Worm (Caenorhabditis elegans) whole organism, mixed stage, embryonic: ENCODE results near the gene nspf-2.

Experiments
- M03D4.4 ChIP-seq: sonication (generic microtip); optimal IDR thresholded peaks from 2 replicates; lab custom pipeline; 2017; ENCODE audit warnings: mild to moderate bottlenecking, missing genetic modification characterization, missing compliant biosample characterization
- bed-3 ChIP-seq: fragments of 200-800 bp; sonication (Bioruptor generic); optimal IDR thresholded peaks from 3 replicates; lab custom pipeline; 2018; ENCODE audit warnings: mild to moderate bottlenecking, missing genetic modification characterization, moderate library complexity, missing compliant biosample characterization
- blmp-1 ChIP-seq: fragments of 150-350 bp; optimal IDR thresholded peaks from 2 replicates; lab custom pipeline; 2014; ENCODE audit warnings: missing biosample characterization, missing genetic modification characterization
- ceh-39 ChIP-seq: fragments of 150-350 bp; optimal IDR thresholded peaks from 2 replicates; lab custom pipeline; 2014; ENCODE audit warnings: missing biosample characterization, missing genetic modification characterization
- ceh-43 ChIP-seq: fragments of 200-800 bp; sonication (Bioruptor generic); optimal IDR thresholded peaks from 2 replicates; lab custom pipeline; 2018; ENCODE audit warnings: mild to moderate bottlenecking, missing genetic modification characterization, moderate library complexity, missing compliant biosample characterization
- ceh-83 ChIP-seq: fragments of 200-800 bp; sonication (Bioruptor generic); optimal IDR thresholded peaks from 2 replicates; lab custom pipeline; 2018; ENCODE audit warnings: mild to moderate bottlenecking, missing genetic modification characterization, missing compliant biosample characterization
- cnd-1 ChIP-seq: fragments of 200-800 bp; sonication (Bioruptor generic); optimal IDR thresholded peaks from 2 replicates; lab custom pipeline; 2018; ENCODE audit warnings: mild to moderate bottlenecking, missing genetic modification characterization, missing compliant biosample characterization
- drap-1 ChIP-seq: fragments of 200-800 bp; sonication (Bioruptor generic); optimal IDR thresholded peaks from 3 replicates; lab custom pipeline; 2018; ENCODE audit warnings: mild to moderate bottlenecking, missing genetic modification characterization, missing compliant biosample characterization
- elt-1 ChIP-seq: sonication (generic microtip); optimal IDR thresholded peaks from 2 replicates; lab custom pipeline; 2017; ENCODE audit warnings: missing genetic modification characterization, mild to moderate bottlenecking, missing compliant biosample characterization, antibody characterized with exemption, moderate library complexity, borderline replicate concordance; ENCODE audit not compliant: insufficient read depth
- elt-3 ChIP-seq: fragments of 150-350 bp; optimal IDR thresholded peaks from 2 replicates; lab custom pipeline; 2014; ENCODE audit warnings: missing biosample characterization, missing genetic modification characterization
- flh-1 ChIP-seq: fragments of 200-800 bp; sonication (Bioruptor generic); optimal IDR thresholded peaks from 2 replicates; lab custom pipeline; 2018; ENCODE audit warnings: mild to moderate bottlenecking, missing genetic modification characterization, moderate library complexity, missing compliant biosample characterization
- ham-2 ChIP-seq: fragments of 200-800 bp; sonication (Bioruptor generic); optimal IDR thresholded peaks from 2 replicates; lab custom pipeline; 2018; ENCODE audit warnings: mild to moderate bottlenecking, missing genetic modification characterization, missing compliant biosample characterization
- hlh-1 ChIP-seq: fragments of 150-350 bp; optimal IDR thresholded peaks from 2 replicates; lab custom pipeline; 2014; ENCODE audit warnings: missing biosample characterization, missing genetic modification reagents, missing genetic modification characterization
- lin-13 ChIP-seq: fragments of 150-350 bp; optimal IDR thresholded peaks from 2 replicates; lab custom pipeline; 2014; ENCODE audit warnings: missing biosample characterization, missing genetic modification characterization
- lin-32 ChIP-seq: fragments of 200-800 bp; sonication (Bioruptor generic); optimal IDR thresholded peaks from 2 replicates; lab custom pipeline; 2018; ENCODE audit warnings: mild to moderate bottlenecking, missing genetic modification characterization, missing compliant biosample characterization
- lsy-2 ChIP-seq: fragments of 150-350 bp; optimal IDR thresholded peaks from 2 replicates; lab custom pipeline; 2014; ENCODE audit warnings: missing biosample characterization, missing genetic modification characterization
- mab-5 ChIP-seq: fragments of 150-350 bp; optimal IDR thresholded peaks from 2 replicates; lab custom pipeline; 2014; ENCODE audit warnings: missing biosample characterization, missing genetic modification characterization
- mep-1 ChIP-seq: fragments of 150-350 bp; optimal IDR thresholded peaks from 2 replicates; lab custom pipeline; 2017; ENCODE audit warnings: missing biosample characterization, missing genetic modification reagents, missing genetic modification characterization, inconsistent platforms
- mls-2 ChIP-seq: sonication (generic microtip); optimal IDR thresholded peaks from 2 replicates; lab custom pipeline; 2016; ENCODE audit warnings: mild to moderate bottlenecking, missing genetic modification characterization, moderate library complexity, missing compliant biosample characterization
- nhr-12 ChIP-seq: fragments of 150-350 bp; optimal IDR thresholded peaks from 2 replicates; lab custom pipeline; 2014; ENCODE audit warnings: missing biosample characterization, missing genetic modification characterization
- nhr-2 ChIP-seq: fragments of 150-350 bp; optimal IDR thresholded peaks from 2 replicates; lab custom pipeline; 2014; ENCODE audit warnings: missing biosample characterization, missing genetic modification characterization
- nhr-237 ChIP-seq: fragments of 150-350 bp; optimal IDR thresholded peaks from 2 replicates; lab custom pipeline; 2014; ENCODE audit warnings: missing biosample characterization, missing genetic modification characterization
- nhr-28 ChIP-seq: fragments of 150-350 bp; optimal IDR thresholded peaks from 2 replicates; lab custom pipeline; 2014; ENCODE audit warnings: missing biosample characterization, missing genetic modification characterization
- nhr-76 ChIP-seq: sonication (generic microtip); optimal IDR thresholded peaks from 2 replicates; lab custom pipeline; 2017; ENCODE audit warnings: missing biosample characterization, missing genetic modification characterization
- pha-4 ChIP-seq: fragments of 150-350 bp; optimal IDR thresholded peaks from 2 replicates; lab custom pipeline; 2018; ENCODE audit warnings: missing biosample characterization, missing genetic modification reagents, missing genetic modification characterization
- sem-2 ChIP-seq: fragments of 200-800 bp; sonication (Bioruptor generic); optimal IDR thresholded peaks from 2 replicates; lab custom pipeline; 2018; ENCODE audit warnings: mild to moderate bottlenecking, missing genetic modification characterization, missing compliant biosample characterization
- sptf-1 ChIP-seq: sonication (generic microtip); optimal IDR thresholded peaks from 2 replicates; lab custom pipeline; 2017; ENCODE audit warnings: mild to moderate bottlenecking, missing genetic modification characterization, moderate library complexity, missing compliant biosample characterization
- tbx-8 ChIP-seq: fragments of 200-800 bp; sonication (Bioruptor generic); optimal IDR thresholded peaks from 2 replicates; lab custom pipeline; 2018; ENCODE audit warnings: mild to moderate bottlenecking, missing genetic modification characterization, moderate library complexity, missing compliant biosample characterization
- unc-120 ChIP-seq: sonication (generic microtip); optimal IDR thresholded peaks from 2 replicates; lab custom pipeline; 2017; ENCODE audit warnings: missing genetic modification characterization, missing compliant biosample characterization; ENCODE audit not compliant: poor library complexity, severe bottlenecking
- unc-39 ChIP-seq: fragments of 150-350 bp; optimal IDR thresholded peaks from 2 replicates; lab custom pipeline; 2014; ENCODE audit warnings: missing biosample characterization, missing genetic modification characterization
- unc-62 ChIP-seq: fragments of 150-350 bp; optimal IDR thresholded peaks from 2 replicates; lab custom pipeline; 2014; ENCODE audit warnings: missing biosample characterization, missing genetic modification reagents, missing genetic modification characterization
- zip-8 ChIP-seq: fragments of 150-350 bp; optimal IDR thresholded peaks from 2 replicates; lab custom pipeline; 2014; ENCODE audit warnings: missing biosample characterization, missing genetic modification characterization

Gene nspf-2

DNA sequence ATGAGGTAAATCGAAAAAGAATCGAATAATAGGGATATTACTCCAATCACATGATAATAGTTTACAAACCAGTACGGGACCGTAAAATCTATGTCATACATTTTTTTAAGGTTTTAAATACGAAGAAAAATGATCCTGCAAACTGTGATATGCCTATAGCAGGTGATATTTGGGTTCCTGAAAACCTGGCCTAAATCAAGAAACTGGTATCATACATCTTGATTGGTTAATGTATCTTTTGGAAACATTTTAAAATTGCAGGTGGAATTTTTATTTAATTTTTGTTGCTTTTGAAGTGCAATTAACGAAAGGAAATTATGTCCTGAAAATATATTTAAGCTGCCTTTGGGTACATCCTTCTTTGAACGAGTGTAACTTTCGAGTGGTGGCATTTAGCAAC is 11.5 kb downstream of the nspf-2 start, which contains the start of gene sri-61:
Gene sri-61 (minus strand): TSS at position 101 of the 400 bp plus-strand sequence.
- TF ChIP-seq drap-1 (GFP tag; lab: Kevin White, UChicago) (no peak), unc-39 (tag; lab: Kevin White, UChicago) (no peak), nhr-2 (tag; lab: Kevin White, UChicago) (no peak), sem-2 (GFP tag; lab: Kevin White, UChicago) (no peak), M03D4.4 (tag; lab: Kevin White, UChicago) (no peak), unc-62 (GFP tag; lab: Kevin White, UChicago) (no peak), mep-1 (tag; lab: Kevin White, UChicago) (no peak), ceh-39 (tag; lab: Kevin White, UChicago) (no peak), nhr-76 (tag; lab: Kevin White, UChicago) (no peak), mls-2 (tag; lab: Kevin White, UChicago) (no peak), elt-3 (tag; lab: Kevin White, UChicago) (no peak), ham-2 (no peak), cnd-1 (tag; lab: Kevin White, UChicago) (no peak), flh-1 (GFP tag; lab: Kevin White, UChicago) (no peak), hlh-1 (no peak), pha-4 (tag; lab: Kevin White, UChicago) (no peak), ceh-83 (GFP tag; lab: Kevin White, UChicago) (no peak), elt-1 (no peak)

DNA sequence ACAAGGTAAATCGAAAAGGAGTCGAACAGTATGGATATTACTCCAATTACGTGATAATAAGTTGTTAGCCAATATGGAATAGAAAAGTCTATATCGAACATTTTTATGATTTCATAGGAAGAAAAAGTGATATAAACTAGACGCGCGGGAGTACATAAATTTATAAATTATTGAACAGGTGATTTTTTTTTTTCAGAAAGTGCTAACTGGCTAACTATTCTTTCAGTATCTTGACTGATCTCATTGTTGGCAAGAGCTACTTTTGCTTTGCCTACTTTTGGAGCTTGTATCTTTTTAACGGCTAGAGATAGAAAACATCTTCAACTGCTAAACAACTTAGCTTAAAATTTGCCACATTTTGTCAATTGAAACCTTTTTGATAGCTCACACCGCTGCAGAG is 14.0 kb downstream of the nspf-2 start, which contains the start of gene sri-60:
Gene sri-60 (minus strand): TSS at position 101 of the 400 bp plus-strand sequence.
- TF ChIP-seq ceh-43 (GFP tag; lab: Kevin White, UChicago) (no peak), hlh-1 (no peak), nhr-28 (no peak)

DNA sequence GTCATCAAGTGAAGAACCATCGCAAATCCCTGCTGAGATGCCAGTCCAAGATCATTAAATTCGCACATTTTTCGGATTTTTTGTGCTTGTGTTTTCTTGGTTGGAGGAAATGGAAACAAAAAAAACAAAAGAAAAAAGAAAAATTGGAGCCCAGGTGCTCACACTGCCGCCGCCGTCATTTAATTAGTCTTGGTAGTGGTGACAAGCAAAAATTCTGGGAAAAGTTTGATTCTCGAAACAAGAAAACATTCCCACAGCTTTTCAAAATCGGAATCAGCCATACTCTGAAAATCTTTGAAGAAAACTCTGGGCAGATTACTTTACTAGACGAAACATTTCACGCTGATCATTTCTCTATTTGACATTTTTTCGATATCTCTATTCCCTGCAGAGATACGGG is 16.5 kb downstream of the nspf-2 start, which contains the start of gene srh-128:
Gene srh-128 (minus strand): TSS at position 101 of the 400 bp plus-strand sequence.
- TF ChIP-seq M03D4.4 (tag; lab: Kevin White, UChicago) (no peak), elt-3 (tag; lab: Kevin White, UChicago) (no peak), ceh-83 (GFP tag; lab: Kevin White, UChicago) (no peak), mab-5 (tag; lab: Kevin White, UChicago) (no peak), ceh-43 (GFP tag; lab: Kevin White, UChicago) (no peak), nhr-28 (no peak), nhr-2 (tag; lab: Kevin White, UChicago) (no peak), elt-1 (no peak), pha-4 (tag; lab: Kevin White, UChicago) (no peak), sptf-1 (no peak), nhr-12 (tag; lab: Kevin White, UChicago) (no peak), lsy-2 (tag; lab: Kevin White, UChicago) (no peak), unc-62 (GFP tag; lab: Kevin White, UChicago) (no peak), lin-32 (GFP tag; lab: Kevin White, UChicago) (no peak), mls-2 (tag; lab: Kevin White, UChicago) (no peak), bed-3 (GFP tag; lab: Kevin White, UChicago) (no peak)

DNA sequence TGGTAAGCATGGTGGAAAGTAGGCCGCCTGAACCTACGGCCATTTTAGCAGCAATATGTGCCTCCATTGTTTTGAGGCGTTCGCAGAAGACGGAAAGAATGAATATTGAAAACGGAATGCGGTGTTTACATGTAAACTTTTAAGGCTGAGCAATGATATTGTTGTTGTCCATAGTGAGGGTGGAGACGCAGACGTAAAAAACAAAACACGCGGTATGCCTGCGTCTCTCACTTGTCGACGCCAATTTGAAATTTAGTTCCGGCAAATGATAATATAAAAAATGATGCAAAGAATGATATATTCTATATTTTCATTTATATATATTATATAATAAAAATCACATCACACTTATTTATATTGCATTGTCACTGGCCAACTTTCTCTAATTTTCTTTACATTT is 19.2 kb downstream of the nspf-2 start, which contains the start of gene Y47G7B.2:
Gene Y47G7B.2 (minus strand): TSS at position 143 of the 400 bp plus-strand sequence.
- TF ChIP-seq lin-13 (tag; lab: Kevin White, UChicago) (no peak), zip-8 (tag; lab: Kevin White, UChicago) (no peak), blmp-1 (tag; lab: Kevin White, UChicago) (no peak), lsy-2 (tag; lab: Kevin White, UChicago) (no peak), elt-1 (no peak), mls-2 (tag; lab: Kevin White, UChicago) (no peak), unc-120 (no peak), ceh-43 (GFP tag; lab: Kevin White, UChicago) (no peak), tbx-8 (no peak), lin-32 (GFP tag; lab: Kevin White, UChicago) (no peak), nhr-237 (tag; lab: Kevin White, UChicago) (no peak), sptf-1 (no peak), mep-1 (tag; lab: Kevin White, UChicago) (no peak), M03D4.4 (tag; lab: Kevin White, UChicago) (no peak), nhr-12 (tag; lab: Kevin White, UChicago) (no peak), ceh-83 (GFP tag; lab: Kevin White, UChicago) (no peak)
